ENCODE assay signal across 3 fruit fly cellular contexts in genomic region chr3R:15328083-15328779, dm6.
TF ChIP-seq lines count a peak whose summit lies in the region.

CG6236 (minus strand) TSS chr3R:15328269.
ea (plus strand) TSS chr3R:15328729.

- TF ChIP-seq CTCF in whole organism, embryonic (GFP tag; optimal IDR thresholded peaks at IDR 0.05; lab: Kevin White, UChicago) = no peak

TF ChIP-seq in whole organism, adult, 20 proteins besides CTCF, POLR2A, EP300 and RAD21:
- TF ChIP-seq ovo (GFP tag; optimal IDR thresholded peaks at IDR 0.05; lab: Kevin White, UChicago) (peak; percentile 43), CG1620 (GFP tag; optimal IDR thresholded peaks at IDR 0.05; lab: Kevin White, UChicago) (no peak)
TF ChIP-seq in whole organism, adult: peak in this region for 1.

TF ChIP-seq in whole organism, embryonic, 481 proteins besides CTCF, POLR2A, EP300 and RAD21:
- TF ChIP-seq Sin3A (optimal IDR thresholded peaks at IDR 0.05; lab: Kevin White, UChicago) (peak; percentile 30), gfzf (GFP tag; optimal IDR thresholded peaks at IDR 0.05; lab: Kevin White, UChicago) (peak; percentile 78), CG4854 (GFP tag; optimal IDR thresholded peaks at IDR 0.05; lab: Kevin White, UChicago) (peak; percentile 99), CG13296 (GFP tag; optimal IDR thresholded peaks at IDR 0.05; lab: Kevin White, UChicago) (peak; percentile 1), CG13624 (GFP tag; optimal IDR thresholded peaks at IDR 0.05; lab: Kevin White, UChicago) (peak; percentile 61), CG15514 (GFP tag; optimal IDR thresholded peaks at IDR 0.05; lab: Kevin White, UChicago) (peak; percentile 62), ttk (GFP tag; IDR thresholded peaks at IDR 0.05; lab: Robert Waterston, UW) (no peak), Dp (GFP tag; optimal IDR thresholded peaks at IDR 0.05; lab: Kevin White, UChicago) (peak; percentile 30), CG17186 (GFP tag; optimal IDR thresholded peaks at IDR 0.05; lab: Kevin White, UChicago) (peak; percentile 36), NC2β (GFP tag; optimal IDR thresholded peaks at IDR 0.05; lab: Kevin White, UChicago) (no peak), CG6854 (GFP tag; optimal IDR thresholded peaks at IDR 0.05; lab: Kevin White, UChicago) (peak; percentile 9), Sry-δ (GFP tag; optimal IDR thresholded peaks at IDR 0.05; lab: Kevin White, UChicago) (peak; percentile 30), pzg (GFP tag; optimal IDR thresholded peaks at IDR 0.05; lab: Kevin White, UChicago) (peak; percentile 79), ro (GFP tag; IDR thresholded peaks at IDR 0.05; lab: Robert Waterston, UW) (no peak), grn (GFP tag; optimal IDR thresholded peaks at IDR 0.05; lab: Kevin White, UChicago) (peak; percentile 78), CG1603 (tag; optimal IDR thresholded peaks at IDR 0.05; lab: Kevin White, UChicago) (peak; percentile 4), CG3995 (GFP tag; optimal IDR thresholded peaks at IDR 0.05; lab: Kevin White, UChicago) (peak; percentile 61), Med (GFP tag; lab: Kevin White, UChicago) (peak; percentile 43), Deaf1 (tag; optimal IDR thresholded peaks at IDR 0.05; lab: Kevin White, UChicago) (peak; percentile 77), E2f2 (GFP tag; IDR thresholded peaks at IDR 0.05; lab: Robert Waterston, UW) (peak; percentile 40), sisA (GFP tag; IDR thresholded peaks at IDR 0.05; lab: Robert Waterston, UW) (no peak), CG9797 (GFP tag; optimal IDR thresholded peaks at IDR 0.05; lab: Kevin White, UChicago) (peak; percentile 65), Bgb (GFP tag; IDR thresholded peaks at IDR 0.05; lab: Robert Waterston, UW; ENCODE audit: partially characterized antibody) (no peak), CG11398 (GFP tag; optimal IDR thresholded peaks at IDR 0.05; lab: Kevin White, UChicago) (no peak), Myb (GFP tag; optimal IDR thresholded peaks at IDR 0.05; lab: Kevin White, UChicago) (peak; percentile 61), MBD-R2 (GFP tag; IDR thresholded peaks at IDR 0.05; lab: Robert Waterston, UW) (0 out of 2 replicates have a peak, but pooled peaks have one; percentile 59)

TF ChIP-seq in whole organism, wandering third instar larva, 38 proteins besides CTCF, POLR2A, EP300 and RAD21:
- peak; percentile 66 for TF ChIP-seq Myc (optimal IDR thresholded peaks at IDR 0.05; lab: Kevin White, UChicago)
- TF ChIP-seq brk (GFP tag; optimal IDR thresholded peaks at IDR 0.05; lab: Kevin White, UChicago) = no peak
